Worm (Caenorhabditis elegans) whole organism, early embryonic: ENCODE results near the gene best-19.
A peak's percentile ranks its signal among the peaks of the same experiment; 100 is the strongest.

ENCODE experiments used
- aly-1 ChIP-seq: sonication (generic microtip); optimal IDR thresholded peaks from 2 replicates; lab custom pipeline; 2016; ENCODE audit warnings: missing genetic modification characterization, missing compliant biosample characterization
- ama-1 ChIP-seq: fragments of 150-350 bp; optimal IDR thresholded peaks from 2 replicates; lab custom pipeline; 2014
- ceh-13 ChIP-seq: fragments of 200-800 bp; sonication (Bioruptor generic); optimal IDR thresholded peaks from 2 replicates; lab custom pipeline; 2018; ENCODE audit warnings: mild to moderate bottlenecking, missing genetic modification characterization, missing compliant biosample characterization
- ceh-36 ChIP-seq: sonication (generic microtip); optimal IDR thresholded peaks from 2 replicates; lab custom pipeline; 2016; ENCODE audit warnings: missing genetic modification characterization, inconsistent platforms, missing compliant biosample characterization
- ets-7 ChIP-seq: sonication (generic microtip); optimal IDR thresholded peaks from 2 replicates; lab custom pipeline; 2016; ENCODE audit warnings: missing genotype, missing genetic modification characterization, missing compliant biosample characterization
- flt-1 ChIP-seq: fragments of 200-800 bp; sonication (Bioruptor generic); IDR thresholded peaks from 2 replicates; pipeline ENCODE4 v1.3.6; 2022; ENCODE audit warnings: missing genetic modification characterization, missing compliant biosample characterization
- hmbx-1 ChIP-seq: sonication (generic microtip); optimal IDR thresholded peaks from 2 replicates; lab custom pipeline; 2016; ENCODE audit warnings: mild to moderate bottlenecking, missing genetic modification characterization, missing compliant biosample characterization
- hmg-4 ChIP-seq: fragments of 200-800 bp; sonication (Bioruptor generic); optimal IDR thresholded peaks from 2 replicates; lab custom pipeline; 2018; ENCODE audit warnings: mild to moderate bottlenecking, missing genetic modification characterization, missing compliant biosample characterization
- hnd-1 ChIP-seq: sonication (generic microtip); optimal IDR thresholded peaks from 2 replicates; lab custom pipeline; 2016; ENCODE audit warnings: missing genetic modification characterization, missing compliant biosample characterization
- pes-1 ChIP-seq: fragments of 200-800 bp; sonication (Bioruptor generic); IDR thresholded peaks from 2 replicates; pipeline ENCODE4 v1.3.6; 2022; ENCODE audit warnings: missing genetic modification reagents, missing genetic modification characterization, missing compliant biosample characterization
- scrt-1 ChIP-seq: fragments of 200-800 bp; sonication (Bioruptor generic); IDR thresholded peaks from 2 replicates; pipeline ENCODE4 v1.3.6; 2022; ENCODE audit warnings: missing genetic modification characterization, missing compliant biosample characterization
- tbx-11 ChIP-seq: fragments of 200-800 bp; sonication (Bioruptor generic); IDR thresholded peaks from 2 replicates; pipeline ENCODE4 v1.3.6; 2022; ENCODE audit warnings: missing genetic modification characterization, missing compliant biosample characterization
- tbx-37 ChIP-seq: fragments of 200-800 bp; sonication (Bioruptor generic); conservative IDR thresholded peaks from 2 replicates; pipeline ENCODE4 v1.3.6; 2022; ENCODE audit warnings: missing genetic modification reagents, missing genetic modification characterization, missing compliant biosample characterization
- tra-4 ChIP-seq: sonication (generic microtip); optimal IDR thresholded peaks from 2 replicates; lab custom pipeline; 2017; ENCODE audit warnings: missing genetic modification characterization, missing compliant biosample characterization

DNA sequence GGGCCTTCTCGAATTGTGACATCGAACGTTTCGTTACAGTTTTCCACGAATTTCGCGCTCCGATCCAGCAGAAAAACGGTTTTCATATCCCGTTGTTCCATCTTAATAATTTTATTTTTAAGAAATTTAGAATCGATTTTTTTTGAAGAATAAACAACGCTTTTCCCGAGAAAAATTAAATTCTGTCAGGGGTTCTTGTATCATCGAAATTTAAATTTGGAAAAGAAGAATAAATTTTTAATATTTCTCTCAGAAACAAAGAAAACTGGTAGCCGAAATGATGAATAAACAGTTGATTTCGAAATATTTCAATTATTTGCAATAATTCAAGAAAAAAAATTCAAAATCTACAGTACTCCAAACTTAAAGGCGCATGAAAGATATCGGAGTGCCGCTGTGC, 46.1 kb upstream of the best-19 start, which contains the start of gene ints-13:
- TF ChIP-seq hnd-1 (no peak), tbx-37 (GFP tag; lab: Robert Waterston, UW) (no peak), ama-1 (lab: Kevin White, UChicago) (peak; percentile 20), flt-1 (GFP tag; lab: Robert Waterston, UW) (no peak), tra-4 (tag; lab: Kevin White, UChicago) (no peak), pes-1 (GFP tag; lab: Robert Waterston, UW) (no peak), scrt-1 (GFP tag; lab: Robert Waterston, UW) (no peak), tbx-11 (no peak), aly-1 (tag; lab: Kevin White, UChicago) (no peak), ceh-36 (tag; lab: Kevin White, UChicago) (no peak), hmbx-1 (tag; lab: Kevin White, UChicago) (no peak), ceh-13 (no peak), ets-7 (tag; lab: Kevin White, UChicago) (no peak), hmg-4 (GFP tag; lab: Kevin White, UChicago) (no peak)
